Fruit fly (Drosophila melanogaster): ENCODE measurements around the gene Acbp2.

Acbp2 gene

dm6 chr3L:7115944-7116343 lies 15.7 kb upstream of the Acbp2 start:
- TF ChIP-seq CTCF (optimal IDR thresholded peaks at IDR 0.05) = no peak
- TF ChIP-seq CG8478 (optimal IDR thresholded peaks at IDR 0.05) = no peak

- no peak for TF ChIP-seq CG8478 (optimal IDR thresholded peaks at IDR 0.05)
- TF ChIP-seq CTCF (optimal IDR thresholded peaks at IDR 0.05) = no peak
These were observed 9.5 kb upstream of the Acbp2 start for dm6 chr3L:7122136-7122535.

dm6 chr3L:7125289-7125955 lies 6.2 kb upstream of the Acbp2 start, which contains the start of the genes msl-3 and BBS1:
Gene msl-3, minus strand, starts transcription at chr3L:7125533.
Gene BBS1, plus strand, starts transcription at chr3L:7125905.
- TF ChIP-seq CTCF (optimal IDR thresholded peaks at IDR 0.05) (no peak), CG8478 (optimal IDR thresholded peaks at IDR 0.05) (no peak)

dm6 chr3L:7128214-7129008 lies 3.3 kb upstream of the Acbp2 start, which contains the start of the genes Acbp4 and Acbp6:
Gene Acbp4, minus strand, starts transcription at chr3L:7128264.
Gene Acbp6, plus strand, starts transcription at chr3L:7128903.
- TF ChIP-seq CG8478 (optimal IDR thresholded peaks at IDR 0.05) (no peak), CTCF (optimal IDR thresholded peaks at IDR 0.05) (no peak)

dm6 chr3L:7130574-7130973 lies 1.1 kb upstream of the Acbp2 start, which contains the start of gene Acbp3:
Gene Acbp3, plus strand, starts transcription at chr3L:7130874.
- TF ChIP-seq CTCF (optimal IDR thresholded peaks at IDR 0.05) = no peak
- TF ChIP-seq CG8478 (optimal IDR thresholded peaks at IDR 0.05) = no peak

- no peak for TF ChIP-seq CTCF (optimal IDR thresholded peaks at IDR 0.05)
- no peak for TF ChIP-seq CG8478 (optimal IDR thresholded peaks at IDR 0.05)
These were observed 930 bp downstream of the Acbp2 start for dm6 chr3L:7132593-7132992.

- TF ChIP-seq CG8478 (optimal IDR thresholded peaks at IDR 0.05) (no peak), CTCF (optimal IDR thresholded peaks at IDR 0.05) (no peak)
These were observed 2.3 kb downstream of the Acbp2 start, which contains the start of gene melt for dm6 chr3L:7133699-7134655. Gene melt, plus strand, starts transcription at chr3L:7134516.

dm6 chr3L:7134818-7135217 lies 3.2 kb downstream of the Acbp2 start:
- no peak for TF ChIP-seq CG8478 (optimal IDR thresholded peaks at IDR 0.05)
- TF ChIP-seq CTCF (optimal IDR thresholded peaks at IDR 0.05) = no peak

dm6 chr3L:7136663-7137062 lies 5.0 kb downstream of the Acbp2 start:
- TF ChIP-seq CG8478 (optimal IDR thresholded peaks at IDR 0.05) = no peak

dm6 chr3L:7137613-7138189 lies 6.0 kb downstream of the Acbp2 start:
- no peak for TF ChIP-seq CTCF (optimal IDR thresholded peaks at IDR 0.05)
- no peak for TF ChIP-seq CG8478 (optimal IDR thresholded peaks at IDR 0.05)

- TF ChIP-seq CG8478 (optimal IDR thresholded peaks at IDR 0.05) (no peak), CTCF (optimal IDR thresholded peaks at IDR 0.05) (no peak)
These were observed 11.6 kb downstream of the Acbp2 start for dm6 chr3L:7143283-7143682.

- TF ChIP-seq CTCF (optimal IDR thresholded peaks at IDR 0.05) (no peak), CG8478 (optimal IDR thresholded peaks at IDR 0.05) (no peak)
These were observed 16.1 kb downstream of the Acbp2 start for dm6 chr3L:7147796-7148195.

- no peak for TF ChIP-seq CG8478 (optimal IDR thresholded peaks at IDR 0.05)
- no peak for TF ChIP-seq CTCF (optimal IDR thresholded peaks at IDR 0.05)
These were observed 17.7 kb downstream of the Acbp2 start for dm6 chr3L:7149388-7149787.

dm6 chr3L:7149827-7150226 lies 18.2 kb downstream of the Acbp2 start:
- TF ChIP-seq CG8478 (optimal IDR thresholded peaks at IDR 0.05) (no peak), CTCF (optimal IDR thresholded peaks at IDR 0.05) (no peak)
